Worm (Caenorhabditis elegans) whole organism, L1 larva: ENCODE data around the gene dlhd-1.

Experiments used
- C34B4.2 ChIP-seq: sonication (generic microtip); optimal IDR thresholded peaks from 2 replicates; lab custom pipeline; 2017; ENCODE audit warnings: mild to moderate bottlenecking, missing genetic modification characterization, missing compliant biosample characterization
- Y116A8C.19 ChIP-seq: sonication (generic microtip); optimal IDR thresholded peaks from 2 replicates; lab custom pipeline; 2016; ENCODE audit warnings: missing compliant biosample characterization, missing genetic modification characterization, borderline replicate concordance
- alr-1 ChIP-seq: fragments of 200-800 bp; sonication (Bioruptor generic); optimal IDR thresholded peaks from 2 replicates; lab custom pipeline; 2018; ENCODE audit warnings: borderline replicate concordance, mild to moderate bottlenecking, missing genetic modification characterization, missing compliant biosample characterization
- blmp-1 ChIP-seq: fragments of 150-350 bp; optimal IDR thresholded peaks from 2 replicates; lab custom pipeline; 2014; ENCODE audit warnings: missing biosample characterization, missing genetic modification characterization
- ceh-82 ChIP-seq, 3 experiments: fragments of 150-350 bp in 1 of 3; sonication (generic microtip) in 2 of 3; optimal IDR thresholded peaks; 2 replicates each; lab custom pipeline; 2014 to 2017; ENCODE audit warnings: missing biosample characterization in 3 of 3, missing genetic modification characterization in 3 of 3
- ceh-90 ChIP-seq: sonication (generic microtip); optimal IDR thresholded peaks from 2 replicates; lab custom pipeline; 2016; ENCODE audit warnings: missing genetic modification characterization, missing compliant biosample characterization
- ces-1 ChIP-seq: fragments of 150-350 bp; optimal IDR thresholded peaks from 2 replicates; lab custom pipeline; 2014; ENCODE audit warnings: missing biosample characterization, missing genetic modification reagents, missing genetic modification characterization
- dpl-1 ChIP-seq, 3 experiments: fragments of 150-350 bp in 2 of 3; sonication (generic microtip) in 1 of 3; optimal IDR thresholded peaks; 2 replicates each; lab custom pipeline; 2014 to 2017; ENCODE audit warnings: missing biosample characterization in 3 of 3, missing genetic modification characterization in 3 of 3, missing genetic modification reagents in 3 of 3
- efl-1 ChIP-seq, 4 experiments: fragments of 150-350 bp; optimal IDR thresholded peaks in 3 of 4; peaks in 1 of 4; 1 replicate in 1 of 4; 2 replicates in 3 of 4; lab custom pipeline; 2014; ENCODE audit warnings: missing biosample characterization in 2 of 4, missing genetic modification characterization in 2 of 4, missing genetic modification reagents in 2 of 4
- egl-27 ChIP-seq, 2 experiments: fragments of 150-350 bp in 1 of 2; sonication (generic microtip); optimal IDR thresholded peaks; 3 replicates each; lab custom pipeline; 2017 to 2018; ENCODE audit warnings: missing biosample characterization in 2 of 2, missing genetic modification characterization in 2 of 2, missing genetic modification reagents in 2 of 2
- elt-2 ChIP-seq: sonication (generic microtip); optimal IDR thresholded peaks from 2 replicates; lab custom pipeline; 2016; ENCODE audit warnings: missing genetic modification characterization, mild to moderate bottlenecking, inconsistent platforms, missing compliant biosample characterization, missing genetic modification reagents
- elt-3 ChIP-seq, 6 experiments: fragments of 150-350 bp in 1 of 6; sonication (generic microtip); optimal IDR thresholded peaks; 2 replicates each; lab custom pipeline; 2017 to 2018; ENCODE audit warnings: missing biosample characterization in 6 of 6, missing genetic modification characterization in 6 of 6, inconsistent platforms in 1 of 6
- fkh-10 ChIP-seq: sonication (generic microtip); optimal IDR thresholded peaks from 2 replicates; lab custom pipeline; 2017; ENCODE audit warnings: missing biosample characterization, missing genetic modification reagents, missing genetic modification characterization
- grh-1 ChIP-seq: fragments of 200-800 bp; sonication (Bioruptor generic); IDR thresholded peaks from 2 replicates; pipeline ENCODE4 v1.3.6; 2022; ENCODE audit warnings: missing genetic modification reagents, missing genetic modification characterization, missing compliant biosample characterization
- irx-1 ChIP-seq: sonication (generic microtip); optimal IDR thresholded peaks from 2 replicates; lab custom pipeline; 2016; ENCODE audit warnings: missing genetic modification characterization, missing compliant biosample characterization
- isw-1 ChIP-seq: fragments of 200-800 bp; sonication (Bioruptor generic); IDR thresholded peaks from 2 replicates; pipeline ENCODE4 v1.3.6; 2022; ENCODE audit warnings: missing genetic modification characterization, missing compliant biosample characterization
- jun-1 ChIP-seq: fragments of 150-350 bp; optimal IDR thresholded peaks from 2 replicates; lab custom pipeline; 2014; ENCODE audit warnings: missing biosample characterization, missing genetic modification reagents, missing genetic modification characterization
- lin-35 ChIP-seq, 2 experiments: fragments of 150-350 bp; optimal IDR thresholded peaks; 2 replicates each; lab custom pipeline; 2014; ENCODE audit warnings: missing biosample characterization in 2 of 2, missing genetic modification characterization in 2 of 2, missing genetic modification reagents in 2 of 2
- lsy-2 ChIP-seq, 2 experiments: fragments of 150-350 bp; optimal IDR thresholded peaks; 2 replicates each; lab custom pipeline; 2014; ENCODE audit warnings: missing biosample characterization in 2 of 2, missing genetic modification characterization in 2 of 2
- mab-9 ChIP-seq: fragments of 200-800 bp; sonication (Bioruptor generic); IDR thresholded peaks from 2 replicates; pipeline ENCODE4 v1.3.6; 2022; ENCODE audit warnings: missing genetic modification reagents, missing genetic modification characterization, missing compliant biosample characterization
- mef-2 ChIP-seq: fragments of 150-350 bp; optimal IDR thresholded peaks from 2 replicates; lab custom pipeline; 2014; ENCODE audit warnings: missing biosample characterization, missing genetic modification characterization
- mep-1 ChIP-seq: fragments of 150-350 bp; optimal IDR thresholded peaks from 2 replicates; lab custom pipeline; 2014; ENCODE audit warnings: missing biosample characterization, missing genetic modification characterization
- nhr-12 ChIP-seq: sonication (generic microtip); optimal IDR thresholded peaks from 2 replicates; lab custom pipeline; 2017; ENCODE audit warnings: missing biosample characterization, missing genetic modification characterization
- nhr-19 ChIP-seq: fragments of 200-800 bp; sonication (Bioruptor generic); conservative IDR thresholded peaks from 2 replicates; pipeline ENCODE4 v1.3.6; 2022; ENCODE audit warnings: missing genetic modification characterization, missing compliant biosample characterization
- nhr-77 ChIP-seq: fragments of 150-350 bp; optimal IDR thresholded peaks from 2 replicates; lab custom pipeline; 2014; ENCODE audit warnings: missing biosample characterization, missing genetic modification characterization
- pqm-1 ChIP-seq: sonication (generic microtip); optimal IDR thresholded peaks from 3 replicates; lab custom pipeline; 2017; ENCODE audit warnings: missing biosample characterization, missing genetic modification characterization
- rnt-1 ChIP-seq: sonication (generic microtip); optimal IDR thresholded peaks from 2 replicates; lab custom pipeline; 2016; ENCODE audit warnings: mild to moderate bottlenecking, missing genetic modification characterization, moderate library complexity, missing compliant biosample characterization
- sox-4 ChIP-seq: sonication (generic microtip); optimal IDR thresholded peaks from 2 replicates; lab custom pipeline; 2016; ENCODE audit warnings: missing genetic modification characterization, missing compliant biosample characterization
- unc-30 ChIP-seq: sonication (generic microtip); optimal IDR thresholded peaks from 2 replicates; lab custom pipeline; 2017; ENCODE audit warnings: missing biosample characterization, missing genetic modification characterization
- vab-15 ChIP-seq: sonication (generic microtip); optimal IDR thresholded peaks from 2 replicates; lab custom pipeline; 2017; ENCODE audit warnings: missing genotype, mild to moderate bottlenecking, missing genetic modification characterization, missing compliant biosample characterization

The dlhd-1 gene

ce11 chrII:1124757-1125156 is 47.2 kb downstream of the dlhd-1 start:
- TF ChIP-seq pqm-1: no peak
- no peak for TF ChIP-seq efl-1 (optimal IDR thresholded peaks at IDR 0.05; lab: Kevin White, UChicago)
- peak in 1 of 2 experiments; percentile 84 for TF ChIP-seq efl-1 (GFP tag; optimal IDR thresholded peaks at IDR 0.05 in 1 of 2; lab: Kevin White, UChicago)

- TF ChIP-seq egl-27 (tag; optimal IDR thresholded peaks at IDR 0.05; lab: Kevin White, UChicago): no peak
- no peak for TF ChIP-seq ces-1 (GFP tag; lab: Kevin White, UChicago)
- TF ChIP-seq lin-35 (GFP tag; optimal IDR thresholded peaks at IDR 0.05; lab: Kevin White, UChicago): no peak
- no peak for TF ChIP-seq grh-1 (GFP tag; lab: Robert Waterston, UW)
- no peak for TF ChIP-seq sox-4
- TF ChIP-seq nhr-12 (tag; lab: Kevin White, UChicago): no peak
- no peak for TF ChIP-seq unc-30 (tag; lab: Kevin White, UChicago)
- no peak for TF ChIP-seq C34B4.2 (tag; lab: Kevin White, UChicago)
- TF ChIP-seq mep-1 (tag; lab: Kevin White, UChicago): peak; percentile 1
- TF ChIP-seq elt-2 (tag; lab: Kevin White, UChicago): no peak
- TF ChIP-seq efl-1 (optimal IDR thresholded peaks at IDR 0.05; lab: Kevin White, UChicago): peak in 1 of 2 experiments; percentile 8
- TF ChIP-seq efl-1 (GFP tag; optimal IDR thresholded peaks at IDR 0.05 in 1 of 2; lab: Kevin White, UChicago): peak; percentile 38 to 82
- no peak for TF ChIP-seq blmp-1 (tag; lab: Kevin White, UChicago)
- TF ChIP-seq dpl-1 (GFP tag; optimal IDR thresholded peaks at IDR 0.05; lab: Kevin White, UChicago): peak in 1 of 3 experiments; percentile 28
- no peak for TF ChIP-seq irx-1
- TF ChIP-seq vab-15 (tag; lab: Kevin White, UChicago): no peak
- no peak for TF ChIP-seq fkh-10 (GFP tag; lab: Kevin White, UChicago)
- no peak for TF ChIP-seq Y116A8C.19 (tag; lab: Kevin White, UChicago)
- no peak for TF ChIP-seq nhr-19 (GFP tag; lab: Robert Waterston, UW)
- TF ChIP-seq mef-2: no peak
- TF ChIP-seq ceh-82 (tag; optimal IDR thresholded peaks at IDR 0.05; lab: Kevin White, UChicago): no peak
- TF ChIP-seq nhr-77 (tag; lab: Kevin White, UChicago): no peak
- TF ChIP-seq ceh-90 (tag; lab: Kevin White, UChicago): peak; percentile 56
- no peak for TF ChIP-seq jun-1 (tag; lab: Kevin White, UChicago)
- peak; percentile 52 for TF ChIP-seq rnt-1
- TF ChIP-seq alr-1 (tag; lab: Kevin White, UChicago): no peak
- TF ChIP-seq elt-3 (tag; optimal IDR thresholded peaks at IDR 0.05; lab: Kevin White, UChicago): no peak
- TF ChIP-seq isw-1 (GFP tag; lab: Robert Waterston, UW): no peak
- no peak for TF ChIP-seq lsy-2 (tag; optimal IDR thresholded peaks at IDR 0.05; lab: Kevin White, UChicago)
- TF ChIP-seq mab-9 (GFP tag; lab: Robert Waterston, UW): no peak
Observed at ce11 chrII:1123208-1123607, 48.7 kb downstream of the dlhd-1 start, which contains the start of the genes sut-1 and eri-3. sut-1 (minus strand) TSS chrII:1123265. eri-3 (plus strand) TSS chrII:1123534.
